ENCODE assay signal across 1 fruit fly cellular context in genomic region chr3L:15923352-15923751, dm6.
A peak's percentile ranks its signal among the peaks of the same experiment; 100 is the strongest.
TF ChIP-seq lines count a peak whose summit lies in the region.

No protein-coding gene starts in this region.

TF ChIP-seq in whole organism, embryonic, 481 proteins besides CTCF, POLR2A, EP300 and RAD21 (continued from another document and continues in another):
- TF ChIP-seq Ravus (GFP tag; IDR thresholded peaks at IDR 0.05; lab: Robert Waterston, UW), result no peak
- no peak for TF ChIP-seq sima (GFP tag; optimal IDR thresholded peaks at IDR 0.05; lab: Kevin White, UChicago)
- no peak for TF ChIP-seq CG18011 (GFP tag; optimal IDR thresholded peaks at IDR 0.05; lab: Kevin White, UChicago)
- TF ChIP-seq CG5245 (GFP tag; optimal IDR thresholded peaks at IDR 0.05; lab: Kevin White, UChicago), result no peak
- TF ChIP-seq tup (GFP tag; optimal IDR thresholded peaks at IDR 0.05; lab: Kevin White, UChicago), result no peak
- TF ChIP-seq usp (GFP tag; optimal IDR thresholded peaks at IDR 0.05; lab: Kevin White, UChicago), result no peak
- TF ChIP-seq nmo (GFP tag; optimal IDR thresholded peaks at IDR 0.05; lab: Kevin White, UChicago), result peak; percentile 22
- TF ChIP-seq gro (GFP tag; optimal IDR thresholded peaks at IDR 0.05; lab: Kevin White, UChicago), result peak; percentile 13
- no peak for TF ChIP-seq mirr (GFP tag; optimal IDR thresholded peaks at IDR 0.05; lab: Kevin White, UChicago)
- no peak for TF ChIP-seq CG1024 (GFP tag; IDR thresholded peaks at IDR 0.05; lab: Robert Waterston, UW)
- TF ChIP-seq CG11093 (GFP tag; IDR thresholded peaks at IDR 0.05; lab: Robert Waterston, UW), result 0 out of 3 replicates have a peak, but pooled peaks have one; percentile 16
- TF ChIP-seq CG18764 (GFP tag; optimal IDR thresholded peaks at IDR 0.05; lab: Kevin White, UChicago), result no peak
- TF ChIP-seq ind (GFP tag; optimal IDR thresholded peaks at IDR 0.05; lab: Kevin White, UChicago), result peak; percentile 21
- TF ChIP-seq pros (GFP tag; optimal IDR thresholded peaks at IDR 0.05; lab: Kevin White, UChicago), result no peak
- TF ChIP-seq h (optimal IDR thresholded peaks at IDR 0.05; lab: Kevin White, UChicago), result no peak
- TF ChIP-seq CG4360 (GFP tag; IDR thresholded peaks at IDR 0.05; lab: Robert Waterston, UW), result no peak
- TF ChIP-seq MESR4 (GFP tag; optimal IDR thresholded peaks at IDR 0.05; lab: Kevin White, UChicago), result no peak
- TF ChIP-seq ftz-f1 (GFP tag; optimal IDR thresholded peaks at IDR 0.05; lab: Kevin White, UChicago), result no peak
- no peak for TF ChIP-seq lmd (GFP tag; IDR thresholded peaks at IDR 0.05; lab: Robert Waterston, UW)
- no peak for TF ChIP-seq tna (GFP tag; IDR thresholded peaks at IDR 0.05; lab: Robert Waterston, UW; ENCODE audit: partially characterized antibody)
- no peak for TF ChIP-seq Lim3 (GFP tag; IDR thresholded peaks at IDR 0.05; lab: Robert Waterston, UW)
- TF ChIP-seq CG6683 (GFP tag; optimal IDR thresholded peaks at IDR 0.05; lab: Kevin White, UChicago), result peak; percentile 21
- TF ChIP-seq sc (optimal IDR thresholded peaks at IDR 0.05; lab: Kevin White, UChicago), result no peak
- no peak for TF ChIP-seq sc (GFP tag; optimal IDR thresholded peaks at IDR 0.05; lab: Kevin White, UChicago)
- TF ChIP-seq CG3281 (GFP tag; optimal IDR thresholded peaks at IDR 0.05; lab: Kevin White, UChicago), result peak; percentile 33
- no peak for TF ChIP-seq CG4730 (GFP tag; IDR thresholded peaks at IDR 0.05; lab: Robert Waterston, UW)
- TF ChIP-seq CG8388 (GFP tag; optimal IDR thresholded peaks at IDR 0.05; lab: Kevin White, UChicago), result no peak
- TF ChIP-seq Lpt (GFP tag; optimal IDR thresholded peaks at IDR 0.05; lab: Kevin White, UChicago), result no peak
- peak; percentile 42 for TF ChIP-seq Oli (tag; optimal IDR thresholded peaks at IDR 0.05; lab: Kevin White, UChicago)
- 0 out of 2 replicates have a peak, but pooled peaks have one; percentile 53 for TF ChIP-seq HLH3B (GFP tag; IDR thresholded peaks at IDR 0.05; lab: Robert Waterston, UW)
- TF ChIP-seq croc (GFP tag; conservative IDR thresholded peaks at IDR 0.05; lab: Robert Waterston, UW), result no peak
- TF ChIP-seq CG11456 (GFP tag; IDR thresholded peaks at IDR 0.05; lab: Robert Waterston, UW), result 0 out of 3 replicates have a peak, but pooled peaks have one; percentile 13
- TF ChIP-seq odd (GFP tag; optimal IDR thresholded peaks at IDR 0.05; lab: Kevin White, UChicago), result no peak
- TF ChIP-seq cg (GFP tag; optimal IDR thresholded peaks at IDR 0.05; lab: Kevin White, UChicago), result no peak
- no peak for TF ChIP-seq CG8089 (GFP tag; optimal IDR thresholded peaks at IDR 0.05; lab: Kevin White, UChicago)
- peak; percentile 9 to 23 for TF ChIP-seq dpn (GFP tag; optimal IDR thresholded peaks at IDR 0.05; lab: Kevin White, UChicago)
- TF ChIP-seq CG2129 (GFP tag; IDR thresholded peaks at IDR 0.05; lab: Robert Waterston, UW; ENCODE audit: partially characterized antibody), result no peak
- no peak for TF ChIP-seq Hand (GFP tag; optimal IDR thresholded peaks at IDR 0.05; lab: Kevin White, UChicago)
- TF ChIP-seq lola (GFP tag; optimal IDR thresholded peaks at IDR 0.05; lab: Kevin White, UChicago), result no peak
- 0 out of 2 replicates have a peak, but pooled peaks have one; percentile 19 for TF ChIP-seq CG32767 (GFP tag; IDR thresholded peaks at IDR 0.05; lab: Robert Waterston, UW)
- no peak for TF ChIP-seq aop (GFP tag; IDR thresholded peaks at IDR 0.05; lab: Robert Waterston, UW)
- no peak for TF ChIP-seq CG15011 (GFP tag; optimal IDR thresholded peaks at IDR 0.05; lab: Kevin White, UChicago)
- TF ChIP-seq fd64A (GFP tag; optimal IDR thresholded peaks at IDR 0.05; lab: Kevin White, UChicago), result no peak
- TF ChIP-seq CG18262 (tag; optimal IDR thresholded peaks at IDR 0.05; lab: Kevin White, UChicago), result peak; percentile 52
- no peak for TF ChIP-seq chn (GFP tag; optimal IDR thresholded peaks at IDR 0.05; lab: Kevin White, UChicago)
- TF ChIP-seq CG6175 (GFP tag; IDR thresholded peaks at IDR 0.05; lab: Robert Waterston, UW), result no peak
- TF ChIP-seq CG9609 (GFP tag; optimal IDR thresholded peaks at IDR 0.05; lab: Kevin White, UChicago), result no peak
- peak; percentile 52 for TF ChIP-seq D19A (tag; optimal IDR thresholded peaks at IDR 0.05; lab: Kevin White, UChicago)
- no peak for TF ChIP-seq unc-4 (GFP tag; IDR thresholded peaks at IDR 0.05; lab: Robert Waterston, UW; ENCODE audit: partially characterized antibody)
- TF ChIP-seq CG31441 (GFP tag; IDR thresholded peaks at IDR 0.05; lab: Robert Waterston, UW), result peak; percentile 42; the same call in 1 of the 2 replicates
- no peak for TF ChIP-seq pb (GFP tag; optimal IDR thresholded peaks at IDR 0.05; lab: Kevin White, UChicago)
- no peak for TF ChIP-seq Hey (tag; optimal IDR thresholded peaks at IDR 0.05; lab: Kevin White, UChicago)
- TF ChIP-seq rib (GFP tag; IDR thresholded peaks at IDR 0.05; lab: Robert Waterston, UW), result no peak
- TF ChIP-seq az2 (GFP tag; optimal IDR thresholded peaks at IDR 0.05; lab: Kevin White, UChicago), result peak; percentile 28
- no peak for TF ChIP-seq NK7.1 (GFP tag; optimal IDR thresholded peaks at IDR 0.05; lab: Kevin White, UChicago)
- TF ChIP-seq Asciz (GFP tag; optimal IDR thresholded peaks at IDR 0.05; lab: Kevin White, UChicago), result no peak
- TF ChIP-seq abd-A (tag; optimal IDR thresholded peaks at IDR 0.05; lab: Kevin White, UChicago), result no peak
- TF ChIP-seq CG13775 (GFP tag; optimal IDR thresholded peaks at IDR 0.05; lab: Kevin White, UChicago), result no peak
- 0 out of 3 replicates have a peak, but pooled peaks have one; percentile 47 for TF ChIP-seq CG11695 (GFP tag; IDR thresholded peaks at IDR 0.05; lab: Robert Waterston, UW)
- no peak for TF ChIP-seq CG10462 (GFP tag; optimal IDR thresholded peaks at IDR 0.05; lab: Kevin White, UChicago)
- TF ChIP-seq CG16813 (GFP tag; IDR thresholded peaks at IDR 0.05; lab: Robert Waterston, UW; ENCODE audit: partially characterized antibody), result no peak
- no peak for TF ChIP-seq z (GFP tag; IDR thresholded peaks at IDR 0.05; lab: Robert Waterston, UW)
- TF ChIP-seq jing (GFP tag; optimal IDR thresholded peaks at IDR 0.05; lab: Kevin White, UChicago), result no peak
- TF ChIP-seq gce (GFP tag; IDR thresholded peaks at IDR 0.05; lab: Robert Waterston, UW), result no peak
- no peak for TF ChIP-seq slou (GFP tag; optimal IDR thresholded peaks at IDR 0.05; lab: Kevin White, UChicago)
- no peak for TF ChIP-seq CG1792 (GFP tag; optimal IDR thresholded peaks at IDR 0.05; lab: Kevin White, UChicago)
- TF ChIP-seq CG10979 (tag; optimal IDR thresholded peaks at IDR 0.05; lab: Kevin White, UChicago), result peak; percentile 45
- TF ChIP-seq dm (GFP tag; optimal IDR thresholded peaks at IDR 0.05; lab: Kevin White, UChicago), result no peak
- TF ChIP-seq Adf1 (GFP tag; IDR thresholded peaks at IDR 0.05; lab: Robert Waterston, UW), result no peak
- no peak for TF ChIP-seq hth (optimal IDR thresholded peaks at IDR 0.05; lab: Kevin White, UChicago)
- no peak for TF ChIP-seq Doc3 (GFP tag; IDR thresholded peaks at IDR 0.05; lab: Robert Waterston, UW; ENCODE audit: partially characterized antibody)
- TF ChIP-seq CG12744 (GFP tag; optimal IDR thresholded peaks at IDR 0.05; lab: Kevin White, UChicago), result no peak
- no peak for TF ChIP-seq CG10209 (GFP tag; optimal IDR thresholded peaks at IDR 0.05; lab: Kevin White, UChicago)
- TF ChIP-seq Elba2 (GFP tag; optimal IDR thresholded peaks at IDR 0.05; lab: Kevin White, UChicago), result no peak
- peak; percentile 41 for TF ChIP-seq Blimp-1 (GFP tag; optimal IDR thresholded peaks at IDR 0.05; lab: Kevin White, UChicago)
- TF ChIP-seq H15 (GFP tag; IDR thresholded peaks at IDR 0.05; lab: Robert Waterston, UW), result no peak
- TF ChIP-seq Dref (GFP tag; IDR thresholded peaks at IDR 0.05; lab: Robert Waterston, UW), result no peak
- peak; percentile 66 for TF ChIP-seq Fer1 (GFP tag; optimal IDR thresholded peaks at IDR 0.05; lab: Kevin White, UChicago)
- TF ChIP-seq Atf6 (GFP tag; IDR thresholded peaks at IDR 0.05; lab: Robert Waterston, UW), result 0 out of 2 replicates have a peak, but pooled peaks have one; percentile 44
- no peak for TF ChIP-seq CG11560 (tag; IDR thresholded peaks at IDR 0.05; lab: Robert Waterston, UW)
- no peak for TF ChIP-seq bcd (GFP tag; optimal IDR thresholded peaks at IDR 0.05; lab: Kevin White, UChicago)
- no peak for TF ChIP-seq Nf-YA (GFP tag; IDR thresholded peaks at IDR 0.05; lab: Robert Waterston, UW)
- TF ChIP-seq Taf1 (GFP tag; IDR thresholded peaks at IDR 0.05; lab: Robert Waterston, UW), result no peak
- no peak for TF ChIP-seq CG34376 (GFP tag; optimal IDR thresholded peaks at IDR 0.05; lab: Kevin White, UChicago)
- no peak for TF ChIP-seq cad (GFP tag; optimal IDR thresholded peaks at IDR 0.05; lab: Kevin White, UChicago)
- TF ChIP-seq Oaz (GFP tag; IDR thresholded peaks at IDR 0.05; lab: Robert Waterston, UW), result no peak
- TF ChIP-seq cato (GFP tag; optimal IDR thresholded peaks at IDR 0.05; lab: Kevin White, UChicago; ENCODE audit: borderline replicate concordance), result no peak
- no peak for TF ChIP-seq CG7928 (GFP tag; optimal IDR thresholded peaks at IDR 0.05; lab: Kevin White, UChicago)
- no peak for TF ChIP-seq corto (GFP tag; optimal IDR thresholded peaks at IDR 0.05; lab: Kevin White, UChicago)
- no peak for TF ChIP-seq CG6854 (GFP tag; optimal IDR thresholded peaks at IDR 0.05; lab: Kevin White, UChicago)
- no peak for TF ChIP-seq Sin3A (optimal IDR thresholded peaks at IDR 0.05; lab: Kevin White, UChicago)
- TF ChIP-seq sens (GFP tag; lab: Kevin White, UChicago), result peak; percentile 65
- no peak; the same call in 1 of the 2 replicates for TF ChIP-seq CG9932 (GFP tag; IDR thresholded peaks at IDR 0.05; lab: Robert Waterston, UW)
- no peak for TF ChIP-seq sqz (GFP tag; optimal IDR thresholded peaks at IDR 0.05; lab: Kevin White, UChicago)
- TF ChIP-seq CG17802 (tag; optimal IDR thresholded peaks at IDR 0.05; lab: Kevin White, UChicago), result no peak
- TF ChIP-seq Hr39 (optimal IDR thresholded peaks at IDR 0.05; lab: Kevin White, UChicago), result no peak
- TF ChIP-seq CG8359 (GFP tag; optimal IDR thresholded peaks at IDR 0.05; lab: Kevin White, UChicago; ENCODE audit: borderline replicate concordance), result no peak
- no peak for TF ChIP-seq CG6813 (GFP tag; optimal IDR thresholded peaks at IDR 0.05; lab: Kevin White, UChicago)
- TF ChIP-seq fu2 (GFP tag; optimal IDR thresholded peaks at IDR 0.05; lab: Kevin White, UChicago), result no peak
- TF ChIP-seq CG10321 (GFP tag; IDR thresholded peaks at IDR 0.05; lab: Robert Waterston, UW), result no peak
- TF ChIP-seq CG2199 (GFP tag; IDR thresholded peaks at IDR 0.05; lab: Robert Waterston, UW), result no peak
- no peak for TF ChIP-seq Dip3 (GFP tag; optimal IDR thresholded peaks at IDR 0.05; lab: Kevin White, UChicago)
- no peak for TF ChIP-seq CG6254 (GFP tag; optimal IDR thresholded peaks at IDR 0.05; lab: Kevin White, UChicago)
- TF ChIP-seq CG8478 (optimal IDR thresholded peaks at IDR 0.05; lab: Kevin White, UChicago), result no peak
- peak; percentile 10 for TF ChIP-seq fd3F (GFP tag; optimal IDR thresholded peaks at IDR 0.05; lab: Kevin White, UChicago)
- no peak for TF ChIP-seq Aef1 (GFP tag; IDR thresholded peaks at IDR 0.05; lab: Robert Waterston, UW)
- TF ChIP-seq CG3726 (GFP tag; IDR thresholded peaks at IDR 0.05; lab: Robert Waterston, UW), result no peak
- no peak for TF ChIP-seq CG10274 (GFP tag; optimal IDR thresholded peaks at IDR 0.05; lab: Kevin White, UChicago)
- no peak for TF ChIP-seq CG4424 (GFP tag; optimal IDR thresholded peaks at IDR 0.05; lab: Kevin White, UChicago)
- peak; percentile 47; the same call in 1 of the 2 replicates for TF ChIP-seq vvl (GFP tag; IDR thresholded peaks at IDR 0.05; lab: Robert Waterston, UW)
- no peak for TF ChIP-seq bbx (GFP tag; IDR thresholded peaks at IDR 0.05; lab: Robert Waterston, UW; ENCODE audit: partially characterized antibody)
- TF ChIP-seq CG16863 (GFP tag; optimal IDR thresholded peaks at IDR 0.05; lab: Kevin White, UChicago), result no peak
- TF ChIP-seq repo (GFP tag; optimal IDR thresholded peaks at IDR 0.05; lab: Kevin White, UChicago), result no peak
- TF ChIP-seq gcm (GFP tag; optimal IDR thresholded peaks at IDR 0.05; lab: Kevin White, UChicago), result no peak
- no peak for TF ChIP-seq grn (GFP tag; optimal IDR thresholded peaks at IDR 0.05; lab: Kevin White, UChicago)
- no peak for TF ChIP-seq ato (GFP tag; IDR thresholded peaks at IDR 0.05; lab: Robert Waterston, UW; ENCODE audit: partially characterized antibody)
- no peak for TF ChIP-seq CG6791 (GFP tag; IDR thresholded peaks at IDR 0.05; lab: Robert Waterston, UW; ENCODE audit: partially characterized antibody)
- peak; percentile 70 for TF ChIP-seq dmrt99B (tag; optimal IDR thresholded peaks at IDR 0.05; lab: Kevin White, UChicago)
- TF ChIP-seq CG1233 (GFP tag; optimal IDR thresholded peaks at IDR 0.05; lab: Kevin White, UChicago), result peak; percentile 22
- TF ChIP-seq CG12219 (GFP tag; optimal IDR thresholded peaks at IDR 0.05; lab: Kevin White, UChicago), result no peak
- TF ChIP-seq fd102C (GFP tag; optimal IDR thresholded peaks at IDR 0.05; lab: Kevin White, UChicago), result no peak
- TF ChIP-seq salm (tag; optimal IDR thresholded peaks at IDR 0.05; lab: Kevin White, UChicago), result no peak
- no peak for TF ChIP-seq CG10654 (GFP tag; optimal IDR thresholded peaks at IDR 0.05; lab: Kevin White, UChicago)
- TF ChIP-seq CG15514 (GFP tag; optimal IDR thresholded peaks at IDR 0.05; lab: Kevin White, UChicago), result peak; percentile 16
- TF ChIP-seq toy (GFP tag; IDR thresholded peaks at IDR 0.05; lab: Robert Waterston, UW), result no peak
- TF ChIP-seq Ptx1 (GFP tag; IDR thresholded peaks at IDR 0.05; lab: Robert Waterston, UW), result peak; percentile 58
- no peak for TF ChIP-seq CG10431 (GFP tag; optimal IDR thresholded peaks at IDR 0.05; lab: Kevin White, UChicago)
- TF ChIP-seq CG4617 (GFP tag; optimal IDR thresholded peaks at IDR 0.05; lab: Kevin White, UChicago; ENCODE audit: borderline replicate concordance), result no peak
- TF ChIP-seq PHDP (tag; optimal IDR thresholded peaks at IDR 0.05; lab: Kevin White, UChicago), result peak; percentile 46
- TF ChIP-seq Usf (GFP tag; optimal IDR thresholded peaks at IDR 0.05; lab: Kevin White, UChicago), result no peak
- TF ChIP-seq wdn (GFP tag; IDR thresholded peaks at IDR 0.05; lab: Robert Waterston, UW), result no peak
- TF ChIP-seq CG7963 (GFP tag; IDR thresholded peaks at IDR 0.05; lab: Robert Waterston, UW; ENCODE audit: partially characterized antibody), result no peak
- no peak for TF ChIP-seq nau (GFP tag; optimal IDR thresholded peaks at IDR 0.05; lab: Kevin White, UChicago)
- TF ChIP-seq CG7556 (GFP tag; optimal IDR thresholded peaks at IDR 0.05; lab: Kevin White, UChicago), result peak; percentile 40
- peak; percentile 40 for TF ChIP-seq Hmr (GFP tag; optimal IDR thresholded peaks at IDR 0.05; lab: Kevin White, UChicago)
- no peak for TF ChIP-seq gsb-n (tag; optimal IDR thresholded peaks at IDR 0.05; lab: Kevin White, UChicago)
